Fruit fly (Drosophila melanogaster): ENCODE data around the gene CG14107.

dm6 chr3L:13384489-13384888, 3.3 kb upstream of the CG14107 start, which contains the start of gene CG14110:
- no peak for TF ChIP-seq Nf-YC (tag; optimal IDR thresholded peaks at IDR 0.05)
- TF ChIP-seq HLH4C (GFP tag; IDR thresholded peaks at IDR 0.05; ENCODE audit: partially characterized antibody), result no peak
- no peak for TF ChIP-seq CG17359 (tag; optimal IDR thresholded peaks at IDR 0.05)
- TF ChIP-seq zen (tag; optimal IDR thresholded peaks at IDR 0.05), result no peak
- no peak for TF ChIP-seq CG12659 (GFP tag; optimal IDR thresholded peaks at IDR 0.05)
- TF ChIP-seq CG16815 (GFP tag; optimal IDR thresholded peaks at IDR 0.05), result no peak
- TF ChIP-seq CG1529 (GFP tag; optimal IDR thresholded peaks at IDR 0.05), result no peak

Data from whole organism, embryonic.